Worm (Caenorhabditis elegans): ENCODE results near the gene srw-79.

DNA sequence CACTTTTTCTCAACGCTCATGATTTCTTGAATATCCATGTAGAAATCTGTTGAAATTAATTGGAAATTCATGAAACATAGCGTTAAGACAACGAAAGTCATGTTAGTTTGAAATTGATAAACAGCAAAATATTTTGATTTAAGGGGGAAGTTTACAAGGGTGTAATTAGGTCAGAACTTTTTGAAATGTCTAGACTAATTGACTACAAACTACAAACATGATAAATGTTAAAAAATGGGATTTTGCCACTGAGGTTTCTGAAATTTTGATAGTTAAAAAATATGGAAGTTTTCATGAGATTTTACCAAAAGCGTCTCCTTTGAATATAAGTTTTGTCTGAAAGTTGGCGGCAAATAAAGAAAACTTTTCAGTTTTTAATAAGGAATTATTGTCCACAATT lies 8.7 kb upstream of the srw-79 start, which contains the start of gene irld-65:
- TF ChIP-seq elt-1 (tag; optimal IDR thresholded peaks at IDR 0.05): no peak
- no peak for TF ChIP-seq nhr-28 (tag; optimal IDR thresholded peaks at IDR 0.05)
- no peak for TF ChIP-seq fos-1 (tag; optimal IDR thresholded peaks at IDR 0.05)
- no peak for TF ChIP-seq pha-4 (tag; optimal IDR thresholded peaks at IDR 0.05)
- TF ChIP-seq pqm-1 (tag; optimal IDR thresholded peaks at IDR 0.05): no peak
- TF ChIP-seq unc-62 (GFP tag; optimal IDR thresholded peaks at IDR 0.05): no peak
- TF ChIP-seq aly-2 (tag; optimal IDR thresholded peaks at IDR 0.05): no peak
- TF ChIP-seq elt-3 (tag; optimal IDR thresholded peaks at IDR 0.05): no peak
- TF ChIP-seq nhr-12 (tag; optimal IDR thresholded peaks at IDR 0.05): no peak
- TF ChIP-seq nhr-11 (tag; optimal IDR thresholded peaks at IDR 0.05): no peak
- TF ChIP-seq snpc-4 (tag; optimal IDR thresholded peaks at IDR 0.05): no peak
- no peak for TF ChIP-seq egl-27 (tag; optimal IDR thresholded peaks at IDR 0.05)
- TF ChIP-seq skn-1 (tag; optimal IDR thresholded peaks at IDR 0.05): no peak
- no peak for TF ChIP-seq ama-1 (optimal IDR thresholded peaks at IDR 0.05)

Data from whole organism, L3 larva.